Worm (Caenorhabditis elegans) whole organism, L2 larva: Measurements from ENCODE around the gene end-1.

Source experiments
- C34F6.9 ChIP-seq: fragments of 150-350 bp; optimal IDR thresholded peaks from 2 replicates; lab custom pipeline; 2014; ENCODE audit warnings: missing biosample characterization, missing genetic modification characterization
- F13H6.1 ChIP-seq: sonication (generic microtip); optimal IDR thresholded peaks from 2 replicates; lab custom pipeline; 2016; ENCODE audit warnings: missing genetic modification characterization, missing compliant biosample characterization
- R02D3.7 ChIP-seq: fragments of 150-350 bp; optimal IDR thresholded peaks from 2 replicates; lab custom pipeline; 2014; ENCODE audit warnings: missing biosample characterization, missing genetic modification characterization
- Y55F3AM.14 ChIP-seq: fragments of 200-800 bp; sonication (Bioruptor generic); optimal IDR thresholded peaks from 2 replicates; lab custom pipeline; 2018; ENCODE audit warnings: mild to moderate bottlenecking, missing genetic modification characterization, missing compliant biosample characterization
- ZK546.5 ChIP-seq: sonication (generic microtip); optimal IDR thresholded peaks from 2 replicates; lab custom pipeline; 2017; ENCODE audit warnings: missing biosample characterization, missing genetic modification characterization
- alr-1 ChIP-seq: fragments of 150-350 bp; optimal IDR thresholded peaks from 2 replicates; lab custom pipeline; 2014; ENCODE audit warnings: missing biosample characterization, missing genetic modification characterization
- aly-2 ChIP-seq: fragments of 150-350 bp; optimal IDR thresholded peaks from 2 replicates; lab custom pipeline; 2014; ENCODE audit warnings: missing biosample characterization, missing genetic modification characterization
- ama-1 ChIP-seq: fragments of 150-350 bp; optimal IDR thresholded peaks from 2 replicates; lab custom pipeline; 2018; ENCODE audit warnings: inconsistent platforms
- ceh-16 ChIP-seq: fragments of 150-350 bp; optimal IDR thresholded peaks from 2 replicates; lab custom pipeline; 2014; ENCODE audit warnings: missing biosample characterization, missing genetic modification characterization
- ceh-82 ChIP-seq: fragments of 150-350 bp; optimal IDR thresholded peaks from 2 replicates; lab custom pipeline; 2014; ENCODE audit warnings: missing biosample characterization, missing genetic modification characterization
- crh-2 ChIP-seq: sonication (generic microtip); optimal IDR thresholded peaks from 2 replicates; lab custom pipeline; 2017; ENCODE audit warnings: missing biosample characterization, missing genetic modification characterization
- dmd-4 ChIP-seq: sonication (generic microtip); optimal IDR thresholded peaks from 2 replicates; lab custom pipeline; 2017; ENCODE audit warnings: missing biosample characterization, missing genetic modification characterization
- egl-27 ChIP-seq: sonication (generic microtip); optimal IDR thresholded peaks from 3 replicates; lab custom pipeline; 2017; ENCODE audit warnings: missing biosample characterization, missing genetic modification reagents, missing genetic modification characterization
- elt-1 ChIP-seq: fragments of 150-350 bp; optimal IDR thresholded peaks from 2 replicates; lab custom pipeline; 2014; ENCODE audit warnings: missing biosample characterization, missing genetic modification characterization
- elt-3 ChIP-seq: sonication (generic microtip); optimal IDR thresholded peaks from 2 replicates; lab custom pipeline; 2017; ENCODE audit warnings: missing biosample characterization, missing genetic modification characterization
- fos-1 ChIP-seq: fragments of 150-350 bp; optimal IDR thresholded peaks from 2 replicates; lab custom pipeline; 2014; ENCODE audit warnings: missing biosample characterization, missing genetic modification characterization
- gmeb-1 ChIP-seq: fragments of 150-350 bp; optimal IDR thresholded peaks from 2 replicates; lab custom pipeline; 2014; ENCODE audit warnings: missing biosample characterization, missing genetic modification characterization
- lin-11 ChIP-seq: fragments of 150-350 bp; sonication (generic microtip); optimal IDR thresholded peaks from 2 replicates; lab custom pipeline; 2014; ENCODE audit warnings: missing biosample characterization, missing genetic modification characterization, inconsistent platforms, mixed read lengths
- lin-13 ChIP-seq: fragments of 150-350 bp; optimal IDR thresholded peaks from 2 replicates; lab custom pipeline; 2014; ENCODE audit warnings: missing biosample characterization, missing genetic modification reagents, missing genetic modification characterization
- lin-39 ChIP-seq: fragments of 150-350 bp; optimal IDR thresholded peaks from 2 replicates; lab custom pipeline; 2014; ENCODE audit warnings: missing biosample characterization, missing genetic modification reagents, missing genetic modification characterization
- lsy-2 ChIP-seq, 2 experiments: fragments of 150-350 bp in 1 of 2; sonication (generic microtip) in 1 of 2; optimal IDR thresholded peaks; 2 replicates each; lab custom pipeline; 2014 to 2017; ENCODE audit warnings: missing biosample characterization in 2 of 2, missing genetic modification characterization in 2 of 2
- mab-5 ChIP-seq: fragments of 150-350 bp; optimal IDR thresholded peaks from 2 replicates; lab custom pipeline; 2014; ENCODE audit warnings: missing biosample characterization, missing genetic modification characterization
- nhr-10 ChIP-seq: sonication (generic microtip); optimal IDR thresholded peaks from 2 replicates; lab custom pipeline; 2017; ENCODE audit warnings: missing biosample characterization, missing genetic modification characterization
- nhr-129 ChIP-seq: fragments of 150-350 bp; optimal IDR thresholded peaks from 2 replicates; lab custom pipeline; 2014; ENCODE audit warnings: missing biosample characterization, missing genetic modification characterization
- nhr-21 ChIP-seq: fragments of 150-350 bp; optimal IDR thresholded peaks from 2 replicates; lab custom pipeline; 2014; ENCODE audit warnings: missing biosample characterization, missing genetic modification characterization
- nhr-237 ChIP-seq: fragments of 150-350 bp; optimal IDR thresholded peaks from 2 replicates; lab custom pipeline; 2014; ENCODE audit warnings: missing biosample characterization, missing genetic modification characterization
- nhr-25 ChIP-seq: fragments of 150-350 bp; sonication (generic microtip); optimal IDR thresholded peaks from 3 replicates; lab custom pipeline; 2014; ENCODE audit warnings: missing biosample characterization, missing genetic modification characterization
- nhr-6 ChIP-seq: fragments of 150-350 bp; optimal IDR thresholded peaks from 2 replicates; lab custom pipeline; 2014; ENCODE audit warnings: missing biosample characterization, missing genetic modification characterization
- nhr-77 ChIP-seq: fragments of 150-350 bp; optimal IDR thresholded peaks from 2 replicates; lab custom pipeline; 2014; ENCODE audit warnings: missing biosample characterization, missing genetic modification characterization
- sem-4 ChIP-seq: fragments of 150-350 bp; optimal IDR thresholded peaks from 2 replicates; lab custom pipeline; 2014; ENCODE audit warnings: missing biosample characterization, missing genetic modification reagents, missing genetic modification characterization
- skn-1 ChIP-seq: sonication (generic microtip); optimal IDR thresholded peaks from 2 replicates; lab custom pipeline; 2017; ENCODE audit warnings: missing biosample characterization, missing genetic modification characterization
- sma-3 ChIP-seq: sonication (generic microtip); optimal IDR thresholded peaks from 2 replicates; lab custom pipeline; 2016; ENCODE audit warnings: missing genetic modification reagents, missing genetic modification characterization, missing compliant biosample characterization
- sma-9 ChIP-seq, 2 experiments: fragments of 150-350 bp in 1 of 2; sonication (generic microtip) in 1 of 2; optimal IDR thresholded peaks; 2 replicates each; lab custom pipeline; 2014 to 2016; ENCODE audit warnings: missing genetic modification characterization in 2 of 2, mild to moderate bottlenecking in 1 of 2, missing biosample characterization in 1 of 2, missing compliant biosample characterization in 1 of 2, missing genetic modification reagents in 1 of 2, moderate library complexity in 1 of 2
- unc-39 ChIP-seq: fragments of 150-350 bp; optimal IDR thresholded peaks from 2 replicates; lab custom pipeline; 2014; ENCODE audit warnings: missing biosample characterization, missing genetic modification characterization
- unc-62 ChIP-seq: fragments of 150-350 bp; optimal IDR thresholded peaks from 2 replicates; lab custom pipeline; 2014; ENCODE audit warnings: missing biosample characterization, missing genetic modification reagents, missing genetic modification characterization
- zag-1 ChIP-seq: fragments of 150-350 bp; optimal IDR thresholded peaks from 2 replicates; lab custom pipeline; 2014; ENCODE audit warnings: missing biosample characterization, missing genetic modification characterization
- ztf-1 ChIP-seq: fragments of 200-800 bp; sonication (Bioruptor generic); conservative IDR thresholded peaks from 2 replicates; pipeline ENCODE4 v1.3.6; 2022; ENCODE audit warnings: missing genetic modification characterization, missing compliant biosample characterization
- ztf-4 ChIP-seq: fragments of 150-350 bp; optimal IDR thresholded peaks from 2 replicates; lab custom pipeline; 2014; ENCODE audit warnings: missing biosample characterization, missing genetic modification characterization

end-1 gene

DNA sequence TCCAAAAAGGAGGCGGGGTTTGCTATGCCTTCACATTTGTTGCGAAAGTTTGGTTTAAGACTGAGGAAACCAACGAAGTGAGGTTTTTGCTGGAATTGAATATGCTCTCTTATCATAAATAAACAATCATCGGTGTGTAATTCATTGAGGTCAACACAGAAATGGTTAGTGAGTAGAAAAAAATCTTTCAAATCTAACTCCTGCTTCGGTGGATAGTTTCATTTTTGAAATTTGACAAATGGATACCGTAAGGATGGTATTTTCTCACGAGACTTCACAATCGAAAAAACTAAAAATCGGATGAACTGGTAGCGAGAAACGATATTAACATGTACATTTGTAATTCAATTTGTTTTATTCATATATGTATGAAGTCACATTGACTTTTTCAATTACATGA lies 4.1 kb upstream of the end-1 start, which contains the start of gene eol-1:
Gene eol-1 (minus strand): TSS at position 101 of the 400 bp plus-strand sequence.
- no peak for TF ChIP-seq ztf-4 (tag; lab: Kevin White, UChicago)
- TF ChIP-seq R02D3.7 (tag; lab: Kevin White, UChicago) = no peak
- TF ChIP-seq dmd-4 (tag; lab: Kevin White, UChicago) = no peak
- TF ChIP-seq unc-39 (tag; lab: Kevin White, UChicago) = no peak
- TF ChIP-seq egl-27 = no peak
- no peak for TF ChIP-seq nhr-237
- TF ChIP-seq ztf-1 (GFP tag; lab: Robert Waterston, UW) = no peak
- no peak for TF ChIP-seq lin-13 (GFP tag; lab: Kevin White, UChicago)
- TF ChIP-seq aly-2 (tag; lab: Kevin White, UChicago) = no peak
- no peak for TF ChIP-seq sma-3 (GFP tag; lab: Kevin White, UChicago)
- no peak for TF ChIP-seq F13H6.1 (tag; lab: Kevin White, UChicago)
- no peak for TF ChIP-seq elt-1 (tag; lab: Kevin White, UChicago)
- no peak for TF ChIP-seq alr-1 (tag; lab: Kevin White, UChicago)
- no peak for TF ChIP-seq crh-2 (tag; lab: Kevin White, UChicago)
- no peak for TF ChIP-seq ceh-82 (tag; lab: Kevin White, UChicago)
- no peak for TF ChIP-seq mab-5 (tag; lab: Kevin White, UChicago)
- TF ChIP-seq unc-62 (GFP tag; lab: Kevin White, UChicago) = no peak
- TF ChIP-seq lin-11 = no peak

- TF ChIP-seq nhr-237 = no peak
- TF ChIP-seq nhr-77 (tag; lab: Kevin White, UChicago) = no peak
- TF ChIP-seq elt-3 (tag; lab: Kevin White, UChicago) = no peak
Measured at ce11 chrV:13981677-13982076, 3.3 kb upstream of the end-1 start.

DNA sequence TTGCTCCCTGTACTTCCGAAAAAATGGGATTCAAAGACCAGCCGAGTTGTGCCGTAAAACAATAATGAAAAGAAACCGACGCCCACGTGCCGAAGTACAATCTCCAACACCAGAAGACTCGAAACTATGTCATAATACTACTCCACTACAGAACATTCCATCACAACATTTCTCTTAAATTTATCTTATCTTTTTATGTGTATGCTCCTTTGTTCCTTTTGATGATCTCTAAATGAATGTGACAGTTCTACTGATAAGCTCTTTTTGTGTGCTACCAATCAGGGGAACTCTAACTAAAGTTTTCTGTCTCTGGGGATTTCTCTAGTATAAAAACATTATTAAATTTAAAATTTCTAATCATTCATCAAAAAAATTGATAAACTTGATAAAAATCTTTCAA lies 1.9 kb downstream of the end-1 start:
- no peak for TF ChIP-seq aly-2 (tag; lab: Kevin White, UChicago)
- no peak for TF ChIP-seq skn-1
- TF ChIP-seq unc-39 (tag; lab: Kevin White, UChicago) = no peak
- TF ChIP-seq crh-2 (tag; lab: Kevin White, UChicago) = peak; percentile 32
- no peak for TF ChIP-seq lin-11
- TF ChIP-seq elt-1 (tag; lab: Kevin White, UChicago) = no peak
- peak; percentile 71 for TF ChIP-seq fos-1 (tag; lab: Kevin White, UChicago)
- TF ChIP-seq lin-39 (tag; lab: Kevin White, UChicago) = no peak

- TF ChIP-seq egl-27 (no peak), unc-39 (tag; lab: Kevin White, UChicago) (no peak)
- TF ChIP-seq, all 48 proteins: peak for 0
Measured at ce11 chrV:13992485-13992884, 7.6 kb downstream of the end-1 start, which contains the start of gene droe-4. Gene droe-4 (plus strand): TSS chrV:13992656.

- TF ChIP-seq nhr-21 (tag; lab: Kevin White, UChicago) (peak; percentile 59), ztf-4 (tag; lab: Kevin White, UChicago) (no peak)
Measured at ce11 chrV:13993478-13993877, 8.6 kb downstream of the end-1 start.

DNA sequence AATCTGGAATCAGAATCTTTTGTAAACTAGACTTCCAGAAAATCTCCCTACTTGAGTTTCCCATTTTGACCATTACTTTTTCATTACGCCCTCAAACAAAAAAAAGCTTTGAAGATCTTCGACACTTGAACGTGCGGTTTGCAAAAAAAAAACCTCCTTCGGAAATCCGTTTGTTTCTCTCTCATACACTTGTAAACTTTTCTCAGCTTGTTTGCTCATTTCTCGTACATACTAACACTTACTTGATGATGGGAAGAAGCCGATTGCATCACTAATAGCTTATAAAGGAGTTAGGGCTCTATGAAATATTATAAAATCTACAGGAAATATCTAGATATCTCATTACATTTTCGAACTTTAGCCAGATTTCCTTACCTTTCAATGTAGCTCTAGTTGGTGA lies 17.0 kb downstream of the end-1 start:
- TF ChIP-seq ceh-16 (tag; lab: Kevin White, UChicago) = no peak
- peak; percentile 26 for TF ChIP-seq sem-4 (tag; lab: Kevin White, UChicago)
- no peak for TF ChIP-seq zag-1 (tag; lab: Kevin White, UChicago)

DNA sequence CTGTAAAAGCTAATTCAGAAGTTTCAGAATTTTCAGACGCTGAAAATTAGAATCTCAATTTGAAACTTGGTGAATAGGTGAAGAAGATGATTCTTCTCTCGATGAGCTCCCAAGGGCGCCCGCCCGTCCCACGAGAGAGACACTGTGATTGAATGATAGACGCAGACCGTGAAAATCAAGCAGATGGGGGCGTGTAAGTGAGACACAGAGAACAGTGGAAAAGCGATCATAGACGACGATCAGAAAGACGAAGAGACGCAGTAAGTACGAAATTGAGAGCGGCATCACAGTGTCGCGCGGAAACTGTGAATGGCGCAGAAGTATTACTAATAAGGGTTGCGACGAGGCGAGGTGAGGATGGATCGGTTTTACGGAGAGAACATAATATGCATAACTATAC lies 17.5 kb downstream of the end-1 start:
- peak; percentile 28 for TF ChIP-seq fos-1 (tag; lab: Kevin White, UChicago)
- TF ChIP-seq egl-27 = no peak
- TF ChIP-seq C34F6.9 (tag; lab: Kevin White, UChicago) = no peak
- no peak for TF ChIP-seq ceh-16 (tag; lab: Kevin White, UChicago)
- peak; percentile 19 for TF ChIP-seq sma-9 (GFP tag; optimal IDR thresholded peaks at IDR 0.05; lab: Kevin White, UChicago)
- TF ChIP-seq sma-9 (tag; optimal IDR thresholded peaks at IDR 0.05; lab: Kevin White, UChicago) = no peak
- TF ChIP-seq nhr-25 (tag; lab: Kevin White, UChicago) = no peak
- TF ChIP-seq lsy-2 (tag; optimal IDR thresholded peaks at IDR 0.05; lab: Kevin White, UChicago) = no peak
- TF ChIP-seq gmeb-1 (tag; lab: Kevin White, UChicago) = no peak
- TF ChIP-seq unc-39 (tag; lab: Kevin White, UChicago) = no peak
- peak; percentile 25 for TF ChIP-seq nhr-129 (tag; lab: Kevin White, UChicago)
- no peak for TF ChIP-seq lin-39 (tag; lab: Kevin White, UChicago)
- no peak for TF ChIP-seq nhr-10 (tag; lab: Kevin White, UChicago)
- TF ChIP-seq F13H6.1 (tag; lab: Kevin White, UChicago) = peak; percentile 21
- TF ChIP-seq dmd-4 (tag; lab: Kevin White, UChicago) = no peak
- no peak for TF ChIP-seq nhr-77 (tag; lab: Kevin White, UChicago)
- no peak for TF ChIP-seq Y55F3AM.14 (GFP tag; lab: Kevin White, UChicago)
- TF ChIP-seq ztf-4 (tag; lab: Kevin White, UChicago) = no peak
- no peak for TF ChIP-seq R02D3.7 (tag; lab: Kevin White, UChicago)
- TF ChIP-seq nhr-237 = no peak
- no peak for TF ChIP-seq crh-2 (tag; lab: Kevin White, UChicago)
- TF ChIP-seq ceh-82 (tag; lab: Kevin White, UChicago) = no peak
- no peak for TF ChIP-seq nhr-6 (tag; lab: Kevin White, UChicago)
- no peak for TF ChIP-seq ZK546.5
- TF ChIP-seq ama-1 = no peak
